Worm (Caenorhabditis elegans) whole organism, L3 larva: ENCODE measurements around the gene aaim-1.

Experiments used
- ama-1 ChIP-seq: fragments of 150-350 bp; optimal IDR thresholded peaks from 2 replicates; lab custom pipeline; 2018
- ceh-28 ChIP-seq: fragments of 150-350 bp; optimal IDR thresholded peaks from 2 replicates; lab custom pipeline; 2014; ENCODE audit warnings: missing biosample characterization, missing genetic modification reagents, missing genetic modification characterization
- ceh-82 ChIP-seq: fragments of 150-350 bp; optimal IDR thresholded peaks from 2 replicates; lab custom pipeline; 2014; ENCODE audit warnings: missing biosample characterization, missing genetic modification characterization
- ceh-9 ChIP-seq: sonication (generic microtip); optimal IDR thresholded peaks from 2 replicates; lab custom pipeline; 2018; ENCODE audit warnings: missing biosample characterization, missing genetic modification characterization
- elt-1 ChIP-seq: fragments of 150-350 bp; optimal IDR thresholded peaks from 2 replicates; lab custom pipeline; 2014; ENCODE audit warnings: missing biosample characterization, missing genetic modification characterization
- elt-2 ChIP-seq: sonication (generic microtip); optimal IDR thresholded peaks from 2 replicates; lab custom pipeline; 2016; ENCODE audit warnings: missing genetic modification reagents, mild to moderate bottlenecking, missing genetic modification characterization, missing compliant biosample characterization
- eor-1 ChIP-seq, 2 experiments: fragments of 150-350 bp; optimal IDR thresholded peaks; 2 replicates each; lab custom pipeline; 2014 to 2018; ENCODE audit warnings: missing biosample characterization in 2 of 2, missing genetic modification characterization in 2 of 2
- fkh-10 ChIP-seq: sonication (generic microtip); optimal IDR thresholded peaks from 2 replicates; lab custom pipeline; 2017; ENCODE audit warnings: missing biosample characterization, missing genetic modification reagents, missing genetic modification characterization
- fos-1 ChIP-seq: fragments of 150-350 bp; optimal IDR thresholded peaks from 2 replicates; lab custom pipeline; 2014; ENCODE audit warnings: missing biosample characterization, missing genetic modification characterization
- hmg-11 ChIP-seq: sonication (generic microtip); optimal IDR thresholded peaks from 2 replicates; lab custom pipeline; 2016; ENCODE audit warnings: missing genetic modification characterization, missing compliant biosample characterization
- jun-1 ChIP-seq: fragments of 150-350 bp; optimal IDR thresholded peaks from 2 replicates; lab custom pipeline; 2014; ENCODE audit warnings: missing biosample characterization, missing genetic modification reagents, missing genetic modification characterization
- lin-15B ChIP-seq: fragments of 150-350 bp; optimal IDR thresholded peaks from 2 replicates; lab custom pipeline; 2014; ENCODE audit warnings: missing biosample characterization, missing genetic modification characterization
- lin-39 ChIP-seq: fragments of 150-350 bp; optimal IDR thresholded peaks from 2 replicates; lab custom pipeline; 2018; ENCODE audit warnings: missing biosample characterization, missing genetic modification reagents, missing genetic modification characterization
- lsy-12 ChIP-seq: sonication (generic microtip); optimal IDR thresholded peaks from 2 replicates; lab custom pipeline; 2016; ENCODE audit warnings: mild to moderate bottlenecking, missing genetic modification characterization, missing compliant biosample characterization
- mdl-1 ChIP-seq: fragments of 150-350 bp; optimal IDR thresholded peaks from 2 replicates; lab custom pipeline; 2014; ENCODE audit warnings: missing biosample characterization, missing genetic modification characterization
- mml-1 ChIP-seq: fragments of 150-350 bp; sonication (generic microtip); optimal IDR thresholded peaks from 3 replicates; lab custom pipeline; 2014; ENCODE audit warnings: missing biosample characterization, missing genetic modification characterization
- nfya-1 ChIP-seq: sonication (generic microtip); optimal IDR thresholded peaks from 2 replicates; lab custom pipeline; 2017; ENCODE audit warnings: missing genetic modification characterization, mild to moderate bottlenecking, missing compliant biosample characterization, antibody characterized with exemption, moderate library complexity; ENCODE audit not compliant: insufficient read depth
- nhr-11 ChIP-seq: fragments of 150-350 bp; optimal IDR thresholded peaks from 2 replicates; lab custom pipeline; 2014; ENCODE audit warnings: missing biosample characterization, missing genetic modification characterization
- nhr-12 ChIP-seq: fragments of 150-350 bp; optimal IDR thresholded peaks from 2 replicates; lab custom pipeline; 2014; ENCODE audit warnings: missing biosample characterization, missing genetic modification characterization
- nhr-23 ChIP-seq: fragments of 150-350 bp; optimal IDR thresholded peaks from 2 replicates; lab custom pipeline; 2014; ENCODE audit warnings: missing biosample characterization, missing genetic modification reagents, missing genetic modification characterization
- nhr-237 ChIP-seq: fragments of 150-350 bp; optimal IDR thresholded peaks from 2 replicates; lab custom pipeline; 2014; ENCODE audit warnings: missing biosample characterization, missing genetic modification characterization
- nhr-25 ChIP-seq: sonication (generic microtip); optimal IDR thresholded peaks from 2 replicates; lab custom pipeline; 2017; ENCODE audit warnings: missing biosample characterization, missing genetic modification characterization
- nhr-28 ChIP-seq: fragments of 150-350 bp; optimal IDR thresholded peaks from 2 replicates; lab custom pipeline; 2014; ENCODE audit warnings: missing biosample characterization, missing genetic modification characterization
- nhr-43 ChIP-seq: sonication (generic microtip); optimal IDR thresholded peaks from 2 replicates; lab custom pipeline; 2016; ENCODE audit warnings: mild to moderate bottlenecking, missing genetic modification characterization, missing compliant biosample characterization; ENCODE audit not compliant: poor library complexity, severe bottlenecking
- nhr-77 ChIP-seq: fragments of 150-350 bp; optimal IDR thresholded peaks from 2 replicates; lab custom pipeline; 2014; ENCODE audit warnings: missing biosample characterization, missing genetic modification characterization
- pha-4 ChIP-seq: fragments of 150-350 bp; optimal IDR thresholded peaks from 2 replicates; lab custom pipeline; 2014; ENCODE audit warnings: missing biosample characterization, missing genetic modification reagents, missing genetic modification characterization
- pqm-1 ChIP-seq: fragments of 150-350 bp; optimal IDR thresholded peaks from 2 replicates; lab custom pipeline; 2017; ENCODE audit warnings: missing biosample characterization, missing genetic modification characterization, inconsistent platforms
- sea-2 ChIP-seq: fragments of 150-350 bp; sonication (generic microtip); optimal IDR thresholded peaks from 4 replicates; lab custom pipeline; 2014; ENCODE audit warnings: missing biosample characterization, missing genetic modification reagents, missing genetic modification characterization
- skn-1 ChIP-seq: fragments of 150-350 bp; optimal IDR thresholded peaks from 2 replicates; lab custom pipeline; 2014; ENCODE audit warnings: missing biosample characterization, missing genetic modification characterization
- tbx-2 ChIP-seq: sonication (generic microtip); optimal IDR thresholded peaks from 2 replicates; lab custom pipeline; 2016; ENCODE audit warnings: mild to moderate bottlenecking, missing genetic modification characterization, missing compliant biosample characterization
- unc-39 ChIP-seq: sonication (generic microtip); optimal IDR thresholded peaks from 4 replicates; lab custom pipeline; 2017; ENCODE audit warnings: missing biosample characterization, missing genetic modification characterization
- unc-62 ChIP-seq: fragments of 150-350 bp; sonication (generic microtip); optimal IDR thresholded peaks from 4 replicates; lab custom pipeline; 2014; ENCODE audit warnings: missing biosample characterization, missing genetic modification reagents, missing genetic modification characterization
- zag-1 ChIP-seq: fragments of 150-350 bp; optimal IDR thresholded peaks from 2 replicates; lab custom pipeline; 2014; ENCODE audit warnings: missing biosample characterization, missing genetic modification characterization
- ztf-11 ChIP-seq: fragments of 150-350 bp; optimal IDR thresholded peaks from 2 replicates; lab custom pipeline; 2014; ENCODE audit warnings: missing biosample characterization, missing genetic modification characterization
- ztf-4 ChIP-seq: fragments of 150-350 bp; optimal IDR thresholded peaks from 2 replicates; lab custom pipeline; 2014; ENCODE audit warnings: missing biosample characterization, missing genetic modification characterization

The aaim-1 gene

ce11 chrX:6522634-6523070 is 39.6 kb downstream of the aaim-1 start:
- TF ChIP-seq jun-1 (tag; lab: Kevin White, UChicago) (peak; percentile 59), ztf-11 (tag; lab: Kevin White, UChicago) (no peak), nhr-12 (no peak), nhr-11 (tag; lab: Kevin White, UChicago) (no peak), nfya-1 (tag; lab: Kevin White, UChicago) (no peak), skn-1 (tag; lab: Kevin White, UChicago) (no peak), elt-2 (tag; lab: Kevin White, UChicago) (peak; percentile 93), pqm-1 (tag; lab: Kevin White, UChicago) (peak; percentile 90), ama-1 (peak; percentile 15), mml-1 (no peak), nhr-23 (tag; lab: Kevin White, UChicago) (no peak), pha-4 (tag; lab: Kevin White, UChicago) (peak; percentile 36), hmg-11 (tag; lab: Kevin White, UChicago) (no peak)

DNA sequence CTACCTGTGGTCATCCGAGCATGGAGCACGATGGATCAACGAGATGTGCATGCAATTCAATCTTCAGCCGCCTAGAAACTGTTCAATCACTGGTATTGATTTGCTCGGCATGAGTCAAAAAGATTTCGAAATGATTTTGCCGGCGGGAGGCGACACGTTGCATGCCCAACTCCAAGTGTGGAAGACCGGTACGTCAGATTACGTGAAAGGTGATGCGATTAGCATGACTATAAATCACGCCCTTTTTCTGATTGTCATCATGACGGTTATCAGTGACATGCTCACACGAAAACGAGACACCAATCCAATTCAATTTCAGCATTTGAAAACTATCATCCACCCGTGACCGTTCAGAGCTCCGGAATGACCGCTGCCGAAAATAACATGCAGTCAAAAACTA is 41.6 kb downstream of the aaim-1 start:
- no peak for TF ChIP-seq hmg-11 (tag; lab: Kevin White, UChicago)
- TF ChIP-seq eor-1 (tag; optimal IDR thresholded peaks at IDR 0.05; lab: Kevin White, UChicago), result no peak
- TF ChIP-seq lin-39 (tag; lab: Kevin White, UChicago), result no peak
- TF ChIP-seq zag-1 (tag; lab: Kevin White, UChicago), result no peak
- peak; percentile 41 for TF ChIP-seq pqm-1 (tag; lab: Kevin White, UChicago)
- TF ChIP-seq tbx-2 (tag; lab: Kevin White, UChicago), result no peak
- TF ChIP-seq lsy-12 (tag; lab: Kevin White, UChicago), result no peak
- TF ChIP-seq lin-15B (tag; lab: Kevin White, UChicago), result no peak
- TF ChIP-seq unc-62 (GFP tag; lab: Kevin White, UChicago), result no peak
- TF ChIP-seq mdl-1 (tag; lab: Kevin White, UChicago), result no peak
- TF ChIP-seq fos-1 (tag; lab: Kevin White, UChicago), result no peak
- TF ChIP-seq nhr-237 (tag; lab: Kevin White, UChicago), result no peak
- no peak for TF ChIP-seq ztf-4 (tag; lab: Kevin White, UChicago)
- TF ChIP-seq nhr-43 (tag; lab: Kevin White, UChicago), result peak; percentile 5
- TF ChIP-seq sea-2 (GFP tag; lab: Kevin White, UChicago), result no peak
- TF ChIP-seq elt-2 (tag; lab: Kevin White, UChicago), result peak; percentile 80
- TF ChIP-seq ceh-9 (tag; lab: Kevin White, UChicago), result no peak
- TF ChIP-seq unc-39 (tag; lab: Kevin White, UChicago), result no peak
- TF ChIP-seq skn-1 (tag; lab: Kevin White, UChicago), result peak; percentile 82

ce11 chrX:6519946-6520345 is 42.3 kb downstream of the aaim-1 start:
- TF ChIP-seq nhr-23 (tag; lab: Kevin White, UChicago) (peak; percentile 79), unc-62 (GFP tag; lab: Kevin White, UChicago) (no peak)

DNA sequence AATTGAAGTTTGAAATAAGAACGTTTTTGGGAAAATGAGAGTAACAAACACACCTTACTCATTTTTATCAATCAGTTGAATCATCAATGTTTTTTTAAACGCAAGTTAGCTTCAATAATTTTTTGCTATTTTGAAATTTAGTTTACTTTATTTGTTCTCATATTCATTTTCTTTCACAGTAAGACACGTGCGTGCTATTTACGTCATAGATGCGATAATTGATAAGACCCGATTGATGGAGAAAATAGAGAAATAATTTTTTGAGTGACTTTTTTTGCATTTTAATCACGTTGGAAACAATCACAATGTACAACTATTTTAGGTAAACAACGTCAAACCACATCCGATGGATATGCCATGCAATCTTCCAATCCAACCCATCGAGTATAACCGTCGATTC is 42.8 kb downstream of the aaim-1 start:
- no peak for TF ChIP-seq mml-1
- TF ChIP-seq pqm-1 (tag; lab: Kevin White, UChicago), result peak; percentile 45
- TF ChIP-seq ama-1, result no peak
- no peak for TF ChIP-seq nhr-77
- TF ChIP-seq ceh-28 (tag; lab: Kevin White, UChicago), result no peak
- TF ChIP-seq elt-1 (tag; lab: Kevin White, UChicago), result no peak
- TF ChIP-seq ceh-9 (tag; lab: Kevin White, UChicago), result no peak
- TF ChIP-seq hmg-11 (tag; lab: Kevin White, UChicago), result no peak
- TF ChIP-seq fkh-10 (GFP tag; lab: Kevin White, UChicago), result no peak
- peak; percentile 29 for TF ChIP-seq pha-4 (tag; lab: Kevin White, UChicago)
- peak; percentile 65 for TF ChIP-seq elt-2 (tag; lab: Kevin White, UChicago)
- no peak for TF ChIP-seq ztf-4 (tag; lab: Kevin White, UChicago)
- no peak for TF ChIP-seq ceh-82 (tag; lab: Kevin White, UChicago)
- TF ChIP-seq, all 47 proteins: peak for 3

DNA sequence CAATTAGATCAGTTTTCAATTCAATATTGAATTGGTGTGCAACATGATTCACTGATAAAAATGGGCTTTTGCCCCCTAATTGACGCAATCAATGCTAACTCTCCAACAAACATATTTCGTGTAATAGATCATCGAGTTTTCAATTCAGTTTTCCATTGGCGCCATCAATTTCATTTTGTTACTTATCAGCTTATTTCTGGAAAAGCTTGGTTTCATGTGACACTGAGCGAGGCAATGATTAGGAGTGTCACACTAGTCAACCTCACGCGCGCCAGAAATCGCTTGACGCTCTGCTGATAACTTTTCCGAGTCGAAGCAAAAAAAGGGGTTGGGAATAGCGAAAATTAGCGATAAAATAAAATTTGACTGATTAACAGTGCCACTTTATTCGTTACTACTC is 43.7 kb downstream of the aaim-1 start, which contains the start of gene ets-4:
Gene ets-4 (plus strand): TSS at position 347 of the 400 bp plus-strand sequence.
- TF ChIP-seq jun-1 (tag; lab: Kevin White, UChicago), result peak; percentile 48
- peak; percentile 99 for TF ChIP-seq elt-2 (tag; lab: Kevin White, UChicago)
- TF ChIP-seq nhr-25 (tag; lab: Kevin White, UChicago), result no peak
- no peak for TF ChIP-seq ama-1
- peak; percentile 39 for TF ChIP-seq ceh-28 (tag; lab: Kevin White, UChicago)
- peak; percentile 97 for TF ChIP-seq pqm-1 (tag; lab: Kevin White, UChicago)
- peak; percentile 43 for TF ChIP-seq pha-4 (tag; lab: Kevin White, UChicago)
- TF ChIP-seq nhr-28, result no peak
